Fruit fly (Drosophila melanogaster) whole organism, wandering third instar larva: Measurements from ENCODE around the gene CG16903.

Experiments used
- CG32264 ChIP-seq: fragments of 200-800 bp; sonication (Bioruptor generic); optimal IDR thresholded peaks from 2 replicates; lab custom pipeline; 2016; ENCODE audit warnings: missing biosample characterization, missing genetic modification characterization
- CrebA ChIP-seq: fragments of 200-800 bp; sonication (Bioruptor generic); optimal IDR thresholded peaks from 2 replicates; lab custom pipeline; 2016; ENCODE audit warnings: missing biosample characterization, mild to moderate bottlenecking, missing genetic modification characterization, borderline replicate concordance
- Dfd ChIP-seq: fragments of >200 bp; optimal IDR thresholded peaks from 2 replicates; lab custom pipeline; 2017; ENCODE audit warnings: missing biosample characterization, missing genetic modification characterization
- Dif ChIP-seq: fragments of 200-275, 200-300 bp; sonication (Bioruptor generic); optimal IDR thresholded peaks from 2 replicates; lab custom pipeline; 2018; ENCODE audit warnings: missing biosample characterization, missing genetic modification characterization; ENCODE audit not compliant: partially characterized antibody
- GATAd ChIP-seq: sonication (Bioruptor generic); optimal IDR thresholded peaks from 2 replicates; lab custom pipeline; 2016; ENCODE audit warnings: missing biosample characterization, missing genetic modification characterization
- HLH106 ChIP-seq: fragments of 200-800 bp; optimal IDR thresholded peaks from 3 replicates; lab custom pipeline; 2019; ENCODE audit warnings: missing biosample characterization, mild to moderate bottlenecking, missing genetic modification characterization, moderate library complexity
- Hnf4 ChIP-seq: fragments of 200-800 bp; sonication (Bioruptor generic); optimal IDR thresholded peaks from 2 replicates; lab custom pipeline; 2016; ENCODE audit warnings: missing biosample characterization, mild to moderate bottlenecking, missing genetic modification characterization
- Hr78 ChIP-seq: fragments of >200 bp; optimal IDR thresholded peaks from 2 replicates; lab custom pipeline; 2017; ENCODE audit warnings: missing biosample characterization, missing genetic modification characterization
- Hr83 ChIP-seq: fragments of 200-300 bp; sonication (Bioruptor generic); optimal IDR thresholded peaks from 2 replicates; lab custom pipeline; 2016; ENCODE audit warnings: missing biosample characterization, mild to moderate bottlenecking, missing genetic modification characterization, moderate library complexity; ENCODE audit not compliant: poor library complexity, severe bottlenecking
- Jra ChIP-seq: sonication (Bioruptor generic); optimal IDR thresholded peaks from 2 replicates; lab custom pipeline; 2016; ENCODE audit warnings: missing biosample characterization, missing genetic modification characterization
- N ChIP-seq: fragments of >200 bp; optimal IDR thresholded peaks from 2 replicates; lab custom pipeline; 2018; ENCODE audit warnings: missing biosample characterization, missing external identifiers, missing genetic modification characterization
- OdsH ChIP-seq: fragments of 200-800 bp; sonication (Bioruptor generic); optimal IDR thresholded peaks from 2 replicates; lab custom pipeline; 2016; ENCODE audit warnings: missing biosample characterization, mild to moderate bottlenecking, missing genetic modification characterization
- Rel ChIP-seq, 2 experiments: fragments of 200-800 bp; sonication (Bioruptor generic) in 1 of 2; optimal IDR thresholded peaks; 2 replicates in 1 of 2; 3 replicates in 1 of 2; lab custom pipeline; 2016 to 2019; ENCODE audit warnings: mild to moderate bottlenecking in 2 of 2, missing biosample characterization in 2 of 2, missing genetic modification characterization in 2 of 2, moderate library complexity in 1 of 2
- Sp1 ChIP-seq: fragments of 200-800 bp; sonication (Bioruptor generic); optimal IDR thresholded peaks from 3 replicates; lab custom pipeline; 2019; ENCODE audit warnings: missing biosample characterization, mild to moderate bottlenecking, missing genetic modification characterization, moderate library complexity
- brk ChIP-seq: fragments of 200-800 bp; sonication (Bioruptor generic); optimal IDR thresholded peaks from 2 replicates; lab custom pipeline; 2016; ENCODE audit warnings: missing biosample characterization, mild to moderate bottlenecking, missing genetic modification characterization
- dl ChIP-seq, 2 experiments: fragments of 175-275, 200-275 bp in 1 of 2; fragments of 200-275 bp in 1 of 2; sonication (Bioruptor generic); optimal IDR thresholded peaks; lab custom pipeline; 2018; ENCODE audit warnings: mild to moderate bottlenecking in 2 of 2, missing biosample characterization in 2 of 2, missing genetic modification characterization in 2 of 2, moderate library complexity in 2 of 2; ENCODE audit not compliant: partially characterized antibody in 2 of 2, insufficient read depth in 1 of 2
- dmrt93B ChIP-seq: fragments of 200-800 bp; sonication (Bioruptor generic); optimal IDR thresholded peaks from 2 replicates; lab custom pipeline; 2018; ENCODE audit warnings: missing biosample characterization, mild to moderate bottlenecking, missing genetic modification characterization
- dsf ChIP-seq: sonication (Bioruptor generic); optimal IDR thresholded peaks from 2 replicates; lab custom pipeline; 2016; ENCODE audit warnings: missing biosample characterization, missing genetic modification characterization, borderline replicate concordance
- ey ChIP-seq: fragments of 200-800 bp; sonication (Bioruptor generic); optimal IDR thresholded peaks from 2 replicates; lab custom pipeline; 2016; ENCODE audit warnings: missing biosample characterization, missing genetic modification characterization
- foxo ChIP-seq, 2 experiments: fragments of 200-800 bp; sonication (Bioruptor generic); optimal IDR thresholded peaks; 2 replicates in 1 of 2; 3 replicates in 1 of 2; lab custom pipeline; 2016 to 2017; ENCODE audit warnings: missing biosample characterization in 2 of 2, missing genetic modification characterization in 2 of 2
- fru ChIP-seq: fragments of 200-800 bp; sonication (Bioruptor generic); optimal IDR thresholded peaks from 3 replicates; lab custom pipeline; 2016; ENCODE audit warnings: missing biosample characterization, mild to moderate bottlenecking, missing genetic modification characterization
- h ChIP-seq: fragments of 200-800 bp; sonication (Bioruptor generic); optimal IDR thresholded peaks from 3 replicates; lab custom pipeline; 2016; ENCODE audit warnings: missing biosample characterization, mild to moderate bottlenecking, missing genetic modification characterization
- jim ChIP-seq: fragments of 175-275, 200-325 bp; sonication (Bioruptor generic); optimal IDR thresholded peaks from 2 replicates; lab custom pipeline; 2016; ENCODE audit warnings: missing biosample characterization, mild to moderate bottlenecking, missing genetic modification characterization
- pan ChIP-seq: fragments of >200 bp; optimal IDR thresholded peaks from 2 replicates; lab custom pipeline; 2017
- psq ChIP-seq: fragments of 200-800 bp; sonication (Bioruptor generic); optimal IDR thresholded peaks from 3 replicates; lab custom pipeline; 2017; ENCODE audit warnings: missing biosample characterization, mild to moderate bottlenecking, missing genetic modification characterization, moderate library complexity
- rgr ChIP-seq: fragments of 200-800 bp; sonication (Bioruptor generic); optimal IDR thresholded peaks from 3 replicates; lab custom pipeline; 2016; ENCODE audit warnings: missing biosample characterization, mild to moderate bottlenecking, missing genetic modification characterization
- sage ChIP-seq: fragments of 200-800 bp; sonication (Bioruptor generic); optimal IDR thresholded peaks from 2 replicates; lab custom pipeline; 2016; ENCODE audit warnings: missing biosample characterization, mild to moderate bottlenecking, missing genetic modification characterization
- sv ChIP-seq: fragments of 200-800 bp; sonication (Bioruptor generic); optimal IDR thresholded peaks from 3 replicates; lab custom pipeline; 2016; ENCODE audit warnings: missing biosample characterization, missing genetic modification characterization
- tai ChIP-seq: sonication (Bioruptor generic); optimal IDR thresholded peaks from 2 replicates; lab custom pipeline; 2016; ENCODE audit warnings: missing biosample characterization, missing genetic modification characterization
- usp ChIP-seq: fragments of >200 bp; optimal IDR thresholded peaks from 2 replicates; lab custom pipeline; 2017; ENCODE audit warnings: missing biosample characterization, missing genetic modification characterization
- woc ChIP-seq: sonication (Bioruptor generic); optimal IDR thresholded peaks from 2 replicates; lab custom pipeline; 2016; ENCODE audit warnings: missing biosample characterization, mild to moderate bottlenecking, missing genetic modification characterization

The CG16903 gene

DNA sequence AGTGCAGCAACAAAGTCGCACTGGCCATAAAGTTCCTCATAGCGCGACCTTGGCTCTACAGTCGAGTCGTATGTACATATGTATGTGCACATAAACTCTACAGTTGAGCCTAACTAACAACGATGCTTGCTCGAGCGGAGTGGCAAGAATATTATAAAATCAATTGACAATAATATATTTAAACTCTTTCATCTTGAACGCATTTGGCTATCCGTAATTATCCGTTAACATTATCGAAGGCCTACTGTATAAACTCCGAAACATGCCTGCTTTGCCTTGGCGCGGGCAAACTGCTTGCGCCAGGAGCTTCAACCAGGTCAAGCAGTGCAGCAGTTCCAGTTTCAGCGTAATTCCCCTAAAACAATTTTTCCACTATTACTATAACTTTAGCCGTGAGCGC lies 28.4 kb upstream of the CG16903 start:
- TF ChIP-seq N, result no peak
- TF ChIP-seq, all 38 proteins: peak for 0

DNA sequence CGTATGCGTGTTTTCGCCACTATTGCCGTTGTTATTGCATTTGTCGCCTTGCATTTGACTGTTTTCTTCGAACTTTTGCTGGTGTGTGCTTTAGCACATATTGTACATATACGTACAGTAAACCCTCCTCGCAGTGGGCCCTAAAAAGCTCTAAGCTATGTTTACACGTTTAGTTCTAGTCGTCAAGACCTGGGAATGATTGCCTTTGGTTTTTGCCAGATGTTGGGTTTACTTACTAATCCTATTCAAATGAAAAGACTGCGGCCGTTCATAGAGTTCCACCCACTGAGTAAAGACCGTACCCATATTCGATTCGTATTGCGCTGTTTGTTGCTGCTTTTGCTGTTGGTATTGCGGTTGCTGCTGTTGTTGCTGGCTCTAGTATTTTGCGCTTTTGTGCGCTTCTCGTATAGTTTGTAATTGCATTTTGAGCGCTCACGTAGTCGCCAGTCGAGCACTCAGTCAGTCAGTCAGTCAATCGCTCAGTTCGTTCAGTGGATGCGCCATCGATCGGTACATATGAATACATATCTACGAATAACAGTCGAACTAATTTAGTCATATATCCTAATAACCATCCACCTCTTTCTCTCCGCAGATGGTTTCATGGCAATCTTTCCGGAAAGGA lies 27.7 kb upstream of the CG16903 start:
- TF ChIP-seq fru (GFP tag; lab: Kevin White, UChicago), result no peak
- TF ChIP-seq, all 38 proteins: peak for 0

- TF ChIP-seq dmrt93B (GFP tag; lab: Kevin White, UChicago) (no peak), fru (GFP tag; lab: Kevin White, UChicago) (no peak), dsf (no peak), h (GFP tag; lab: Kevin White, UChicago) (no peak), Sp1 (GFP tag; lab: Kevin White, UChicago) (no peak), GATAd (GFP tag; lab: Kevin White, UChicago) (no peak), brk (GFP tag; lab: Kevin White, UChicago) (no peak), ey (no peak), Hr78 (no peak), Rel (GFP tag; optimal IDR thresholded peaks at IDR 0.05; lab: Kevin White, UChicago) (no peak), Rel (tag; optimal IDR thresholded peaks at IDR 0.05; lab: Kevin White, UChicago) (no peak), foxo (GFP tag; optimal IDR thresholded peaks at IDR 0.05; lab: Kevin White, UChicago) (no peak), CG32264 (GFP tag; lab: Kevin White, UChicago) (no peak)
Observed at dm6 chrX:2106367-2106766, 26.2 kb upstream of the CG16903 start.

- TF ChIP-seq Hr78 (no peak), GATAd (GFP tag; lab: Kevin White, UChicago) (no peak), jim (GFP tag; lab: Kevin White, UChicago) (no peak), Jra (GFP tag; lab: Kevin White, UChicago) (no peak), psq (no peak), sv (GFP tag; lab: Kevin White, UChicago) (no peak), ey (no peak), Rel (GFP tag; optimal IDR thresholded peaks at IDR 0.05; lab: Kevin White, UChicago) (no peak), Rel (tag; optimal IDR thresholded peaks at IDR 0.05; lab: Kevin White, UChicago) (no peak), fru (GFP tag; lab: Kevin White, UChicago) (no peak), brk (GFP tag; lab: Kevin White, UChicago) (no peak), tai (no peak), CrebA (GFP tag; lab: Kevin White, UChicago) (no peak), OdsH (no peak), woc (no peak), h (GFP tag; lab: Kevin White, UChicago) (no peak), Dif (GFP tag; lab: Kevin White, UChicago) (no peak), HLH106 (tag; lab: Kevin White, UChicago) (no peak), Hnf4 (GFP tag; lab: Kevin White, UChicago) (no peak), sage (GFP tag; lab: Kevin White, UChicago) (no peak)
Observed at dm6 chrX:2104365-2104764, 24.2 kb upstream of the CG16903 start.

DNA sequence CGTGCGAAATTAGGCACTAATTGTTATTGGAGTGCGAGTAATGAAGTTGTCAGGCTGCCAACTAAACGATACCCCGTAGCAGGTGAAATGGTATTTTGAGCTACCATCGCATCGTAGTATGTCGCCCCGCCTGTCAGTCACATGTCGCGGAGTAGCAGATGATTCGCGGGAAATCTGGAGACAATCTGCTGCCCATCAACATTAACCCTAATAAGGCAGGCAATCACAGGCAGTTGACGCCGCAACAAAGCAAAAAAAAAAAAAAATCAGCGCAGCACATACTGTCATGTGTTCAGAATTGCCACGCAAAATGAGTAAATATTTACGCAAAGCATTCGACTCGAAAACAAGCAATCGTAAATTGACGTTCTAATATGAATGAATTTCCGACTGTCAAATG lies 23.7 kb upstream of the CG16903 start:
- TF ChIP-seq Sp1 (GFP tag; lab: Kevin White, UChicago), result no peak
- TF ChIP-seq Hr83 (GFP tag; lab: Kevin White, UChicago), result no peak
- no peak for TF ChIP-seq dsf
- no peak for TF ChIP-seq usp (GFP tag; lab: Kevin White, UChicago)
- no peak for TF ChIP-seq GATAd (GFP tag; lab: Kevin White, UChicago)
- no peak for TF ChIP-seq jim (GFP tag; lab: Kevin White, UChicago)
- TF ChIP-seq Hr78, result no peak
- TF ChIP-seq h (GFP tag; lab: Kevin White, UChicago), result no peak
- TF ChIP-seq rgr, result no peak
- TF ChIP-seq CG32264 (GFP tag; lab: Kevin White, UChicago), result no peak
- no peak for TF ChIP-seq fru (GFP tag; lab: Kevin White, UChicago)
- no peak for TF ChIP-seq pan (lab: Kevin White, UChicago)
- no peak for TF ChIP-seq dl (GFP tag; optimal IDR thresholded peaks at IDR 0.05; lab: Kevin White, UChicago; ENCODE audit: insufficient read depth in 1 of 2, partially characterized antibody in 2 of 2)
- TF ChIP-seq Dfd, result no peak
